In the genomic region with DNA sequence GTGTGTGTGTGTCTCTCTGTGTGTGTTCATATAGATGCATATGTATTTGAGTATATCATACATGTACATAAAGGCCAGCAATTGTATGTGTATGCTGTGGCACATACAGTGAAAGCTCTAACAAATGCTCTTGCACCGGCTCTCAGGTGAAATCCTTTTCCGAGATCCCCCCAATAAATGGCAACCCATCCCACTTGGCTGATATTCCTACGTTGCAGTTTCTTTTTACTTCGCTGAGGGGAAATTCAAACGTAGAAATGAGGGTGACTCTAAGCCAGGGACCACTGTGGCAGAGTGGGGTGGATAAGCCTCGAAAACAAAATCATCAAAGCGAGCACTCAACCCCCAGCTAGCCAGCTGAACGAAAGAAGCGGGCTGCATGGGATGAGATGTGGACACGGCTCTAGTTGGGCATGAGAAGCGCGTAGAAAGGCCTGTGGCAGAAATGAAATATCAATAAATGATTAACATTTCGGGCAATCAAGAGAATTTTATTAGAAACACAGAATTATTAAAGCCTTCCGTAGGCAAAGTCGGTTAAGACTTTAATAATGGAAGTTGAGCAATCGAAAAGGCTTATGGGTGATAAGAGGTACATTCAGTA, we compare ENCODE assay signal across 1 fruit fly cellular context.
TF ChIP-seq lines count a peak whose summit lies in the region.

No protein-coding gene starts in this region.

TF ChIP-seq in whole organism, embryonic, 481 proteins besides CTCF, POLR2A, EP300 and RAD21 (continued from another document and continues in another):
- TF ChIP-seq CG3407 (GFP tag; optimal IDR thresholded peaks at IDR 0.05; lab: Kevin White, UChicago) (peak; percentile 98), da (GFP tag; optimal IDR thresholded peaks at IDR 0.05; lab: Kevin White, UChicago) (peak; percentile 99), ERR (GFP tag; optimal IDR thresholded peaks at IDR 0.05; lab: Kevin White, UChicago) (peak; percentile 99), CG3281 (GFP tag; optimal IDR thresholded peaks at IDR 0.05; lab: Kevin White, UChicago) (peak; percentile 97), CG10959 (GFP tag; IDR thresholded peaks at IDR 0.05; lab: Robert Waterston, UW) (peak; percentile 99), grn (GFP tag; optimal IDR thresholded peaks at IDR 0.05; lab: Kevin White, UChicago) (peak; percentile 93), D19B (GFP tag; optimal IDR thresholded peaks at IDR 0.05; lab: Kevin White, UChicago) (peak; percentile 93), lilli (GFP tag; optimal IDR thresholded peaks at IDR 0.05; lab: Kevin White, UChicago) (peak; percentile 99), CG4730 (GFP tag; IDR thresholded peaks at IDR 0.05; lab: Robert Waterston, UW) (peak; percentile 100), slbo (GFP tag; IDR thresholded peaks at IDR 0.05; lab: Robert Waterston, UW) (peak; percentile 99), CG3726 (GFP tag; IDR thresholded peaks at IDR 0.05; lab: Robert Waterston, UW) (peak; percentile 99), CG9609 (GFP tag; optimal IDR thresholded peaks at IDR 0.05; lab: Kevin White, UChicago) (peak; percentile 99), CG14860 (GFP tag; IDR thresholded peaks at IDR 0.05; lab: Robert Waterston, UW; ENCODE audit: partially characterized antibody) (no peak), PHDP (tag; optimal IDR thresholded peaks at IDR 0.05; lab: Kevin White, UChicago) (peak; percentile 99), Pdp1 (GFP tag; optimal IDR thresholded peaks at IDR 0.05; lab: Kevin White, UChicago) (peak; percentile 99 to 100), lab (GFP tag; optimal IDR thresholded peaks at IDR 0.05; lab: Kevin White, UChicago) (peak; percentile 100), Elba2 (GFP tag; optimal IDR thresholded peaks at IDR 0.05; lab: Kevin White, UChicago) (peak; percentile 57), Hr3 (GFP tag; optimal IDR thresholded peaks at IDR 0.05; lab: Kevin White, UChicago) (peak; percentile 98), HmgD (GFP tag; optimal IDR thresholded peaks at IDR 0.05; lab: Kevin White, UChicago) (peak; percentile 100), C15 (GFP tag; IDR thresholded peaks at IDR 0.05; lab: Robert Waterston, UW) (peak; percentile 99), CG2199 (GFP tag; IDR thresholded peaks at IDR 0.05; lab: Robert Waterston, UW) (peak; percentile 100), Max (GFP tag; optimal IDR thresholded peaks at IDR 0.05; lab: Kevin White, UChicago) (peak; percentile 99), CG31441 (GFP tag; IDR thresholded peaks at IDR 0.05; lab: Robert Waterston, UW) (peak; percentile 89), GATAe (GFP tag; conservative IDR thresholded peaks at IDR 0.05; lab: Robert Waterston, UW) (peak; percentile 98), Doc3 (GFP tag; IDR thresholded peaks at IDR 0.05; lab: Robert Waterston, UW; ENCODE audit: partially characterized antibody) (no peak), salm (tag; optimal IDR thresholded peaks at IDR 0.05; lab: Kevin White, UChicago) (peak; percentile 99), E2f1 (GFP tag; IDR thresholded peaks at IDR 0.05; lab: Robert Waterston, UW) (peak; percentile 100), HHEX (GFP tag; optimal IDR thresholded peaks at IDR 0.05; lab: Kevin White, UChicago) (peak; percentile 100), tup (GFP tag; optimal IDR thresholded peaks at IDR 0.05; lab: Kevin White, UChicago) (peak; percentile 99), CG8281 (tag; optimal IDR thresholded peaks at IDR 0.05; lab: Kevin White, UChicago) (peak; percentile 94), CG6791 (GFP tag; IDR thresholded peaks at IDR 0.05; lab: Robert Waterston, UW; ENCODE audit: partially characterized antibody) (0 out of 3 replicates have a peak, but pooled peaks have one; percentile 27), Gsc (GFP tag; IDR thresholded peaks at IDR 0.05; lab: Robert Waterston, UW) (peak; percentile 99), Chrac-16 (GFP tag; optimal IDR thresholded peaks at IDR 0.05; lab: Kevin White, UChicago) (peak; percentile 99), ttk (GFP tag; IDR thresholded peaks at IDR 0.05; lab: Robert Waterston, UW) (peak; percentile 100), row (GFP tag; IDR thresholded peaks at IDR 0.05; lab: Robert Waterston, UW) (peak; percentile 100), CG9727 (GFP tag; optimal IDR thresholded peaks at IDR 0.05; lab: Kevin White, UChicago) (peak; percentile 93), Ets97D (GFP tag; optimal IDR thresholded peaks at IDR 0.05; lab: Kevin White, UChicago) (peak; percentile 95), CG8944 (GFP tag; optimal IDR thresholded peaks at IDR 0.05; lab: Kevin White, UChicago) (peak; percentile 100), caup (GFP tag; optimal IDR thresholded peaks at IDR 0.05; lab: Kevin White, UChicago; ENCODE audit: severe bottlenecking) (peak; percentile 99), danr (GFP tag; IDR thresholded peaks at IDR 0.05; lab: Robert Waterston, UW) (peak; percentile 99), z (GFP tag; IDR thresholded peaks at IDR 0.05; lab: Robert Waterston, UW) (peak; percentile 88), mld (GFP tag; IDR thresholded peaks at IDR 0.05; lab: Robert Waterston, UW; ENCODE audit: partially characterized antibody) (no peak), CG12744 (GFP tag; optimal IDR thresholded peaks at IDR 0.05; lab: Kevin White, UChicago) (peak; percentile 98), dan (GFP tag; IDR thresholded peaks at IDR 0.05; lab: Robert Waterston, UW) (peak; percentile 99), gsb-n (tag; optimal IDR thresholded peaks at IDR 0.05; lab: Kevin White, UChicago) (peak; percentile 99), CG12769 (tag; optimal IDR thresholded peaks at IDR 0.05; lab: Kevin White, UChicago) (peak; percentile 100), CG8290 (GFP tag; optimal IDR thresholded peaks at IDR 0.05; lab: Kevin White, UChicago) (peak; percentile 99), CG8290 (tag; optimal IDR thresholded peaks at IDR 0.05; lab: Kevin White, UChicago) (peak; percentile 94 to 100), fd64A (GFP tag; optimal IDR thresholded peaks at IDR 0.05; lab: Kevin White, UChicago) (peak; percentile 100), lbe (GFP tag; optimal IDR thresholded peaks at IDR 0.05; lab: Kevin White, UChicago) (peak; percentile 94), CG5245 (GFP tag; optimal IDR thresholded peaks at IDR 0.05; lab: Kevin White, UChicago) (peak; percentile 100), Deaf1 (tag; optimal IDR thresholded peaks at IDR 0.05; lab: Kevin White, UChicago) (peak; percentile 90), mirr (GFP tag; optimal IDR thresholded peaks at IDR 0.05; lab: Kevin White, UChicago) (peak; percentile 99), Myb (GFP tag; optimal IDR thresholded peaks at IDR 0.05; lab: Kevin White, UChicago) (peak; percentile 95), CG7745 (tag; optimal IDR thresholded peaks at IDR 0.05; lab: Kevin White, UChicago) (peak; percentile 92), hkb (optimal IDR thresholded peaks at IDR 0.05; lab: Kevin White, UChicago) (no peak), hkb (GFP tag; IDR thresholded peaks at IDR 0.05; lab: Robert Waterston, UW) (peak; percentile 100), CG9437 (GFP tag; optimal IDR thresholded peaks at IDR 0.05; lab: Kevin White, UChicago) (peak; percentile 78), CG33213 (GFP tag; optimal IDR thresholded peaks at IDR 0.05; lab: Kevin White, UChicago) (peak; percentile 100), al (GFP tag; IDR thresholded peaks at IDR 0.05; lab: Robert Waterston, UW) (peak; percentile 98), CG11456 (GFP tag; IDR thresholded peaks at IDR 0.05; lab: Robert Waterston, UW) (peak; percentile 100), Hmr (GFP tag; optimal IDR thresholded peaks at IDR 0.05; lab: Kevin White, UChicago) (peak; percentile 99), CG11247 (GFP tag; IDR thresholded peaks at IDR 0.05; lab: Robert Waterston, UW) (peak; percentile 99), exex (tag; optimal IDR thresholded peaks at IDR 0.05; lab: Kevin White, UChicago) (peak; percentile 94), CG7987 (GFP tag; optimal IDR thresholded peaks at IDR 0.05; lab: Kevin White, UChicago) (peak; percentile 99), gem (tag; optimal IDR thresholded peaks at IDR 0.05; lab: Kevin White, UChicago) (peak; percentile 99), maf-S (GFP tag; optimal IDR thresholded peaks at IDR 0.05; lab: Kevin White, UChicago) (peak; percentile 99), Dbx (GFP tag; IDR thresholded peaks at IDR 0.05; lab: Robert Waterston, UW) (peak; percentile 99), ham (GFP tag; IDR thresholded peaks at IDR 0.05; lab: Robert Waterston, UW) (peak; percentile 98), CG7963 (GFP tag; IDR thresholded peaks at IDR 0.05; lab: Robert Waterston, UW; ENCODE audit: partially characterized antibody) (no peak), CG4328 (GFP tag; optimal IDR thresholded peaks at IDR 0.05; lab: Kevin White, UChicago) (peak; percentile 89), CG5180 (GFP tag; optimal IDR thresholded peaks at IDR 0.05; lab: Kevin White, UChicago) (peak; percentile 94), unc-4 (GFP tag; IDR thresholded peaks at IDR 0.05; lab: Robert Waterston, UW; ENCODE audit: partially characterized antibody) (no peak), BtbVII (GFP tag; optimal IDR thresholded peaks at IDR 0.05; lab: Kevin White, UChicago) (peak; percentile 98), CG32767 (GFP tag; IDR thresholded peaks at IDR 0.05; lab: Robert Waterston, UW) (peak; percentile 100), CG17328 (GFP tag; IDR thresholded peaks at IDR 0.05; lab: Robert Waterston, UW) (peak; percentile 100), Gug (GFP tag; IDR thresholded peaks at IDR 0.05; lab: Robert Waterston, UW) (peak; percentile 100), CG16779 (GFP tag; IDR thresholded peaks at IDR 0.05; lab: Robert Waterston, UW) (peak; percentile 99), prd (optimal IDR thresholded peaks at IDR 0.05; lab: Kevin White, UChicago) (no peak), prd (GFP tag; IDR thresholded peaks at IDR 0.05; lab: Robert Waterston, UW) (peak; percentile 100), Sin3A (optimal IDR thresholded peaks at IDR 0.05; lab: Kevin White, UChicago) (no peak), CG6854 (GFP tag; optimal IDR thresholded peaks at IDR 0.05; lab: Kevin White, UChicago) (peak; percentile 97), cato (GFP tag; optimal IDR thresholded peaks at IDR 0.05; lab: Kevin White, UChicago; ENCODE audit: borderline replicate concordance) (peak; percentile 98), CG15269 (tag; optimal IDR thresholded peaks at IDR 0.05; lab: Kevin White, UChicago) (peak; percentile 99), bbx (GFP tag; IDR thresholded peaks at IDR 0.05; lab: Robert Waterston, UW; ENCODE audit: partially characterized antibody) (peak; percentile 62; the same call in 1 of the 2 replicates), Six4 (GFP tag; optimal IDR thresholded peaks at IDR 0.05; lab: Kevin White, UChicago) (peak; percentile 99), org-1 (GFP tag; optimal IDR thresholded peaks at IDR 0.05; lab: Kevin White, UChicago) (peak; percentile 99), CG11093 (GFP tag; IDR thresholded peaks at IDR 0.05; lab: Robert Waterston, UW) (peak; percentile 100), abd-A (tag; optimal IDR thresholded peaks at IDR 0.05; lab: Kevin White, UChicago) (peak; percentile 99), btn (GFP tag; optimal IDR thresholded peaks at IDR 0.05; lab: Kevin White, UChicago) (peak; percentile 100), tx (GFP tag; optimal IDR thresholded peaks at IDR 0.05; lab: Kevin White, UChicago) (peak; percentile 99), CG16813 (GFP tag; IDR thresholded peaks at IDR 0.05; lab: Robert Waterston, UW; ENCODE audit: partially characterized antibody) (no peak; the same call in 2 of the 3 replicates), CG8359 (GFP tag; optimal IDR thresholded peaks at IDR 0.05; lab: Kevin White, UChicago; ENCODE audit: borderline replicate concordance) (peak; percentile 94), Sry-β (GFP tag; optimal IDR thresholded peaks at IDR 0.05; lab: Kevin White, UChicago) (peak; percentile 78), dysf (GFP tag; IDR thresholded peaks at IDR 0.05; lab: Robert Waterston, UW) (peak; percentile 100), ash1 (GFP tag; optimal IDR thresholded peaks at IDR 0.05; lab: Kevin White, UChicago) (peak; percentile 98), dmrt11E (tag; optimal IDR thresholded peaks at IDR 0.05; lab: Kevin White, UChicago) (peak; percentile 93), CkIIα-i1 (GFP tag; IDR thresholded peaks at IDR 0.05; lab: Robert Waterston, UW) (peak; percentile 98), CG9215 (GFP tag; IDR thresholded peaks at IDR 0.05; lab: Robert Waterston, UW) (peak; percentile 98), cg (GFP tag; optimal IDR thresholded peaks at IDR 0.05; lab: Kevin White, UChicago) (peak; percentile 99), gsb (GFP tag; IDR thresholded peaks at IDR 0.05; lab: Robert Waterston, UW) (peak; percentile 99), cad (GFP tag; optimal IDR thresholded peaks at IDR 0.05; lab: Kevin White, UChicago) (no peak), Ada2b (GFP tag; IDR thresholded peaks at IDR 0.05; lab: Robert Waterston, UW) (peak; percentile 100), Hmx (GFP tag; optimal IDR thresholded peaks at IDR 0.05; lab: Kevin White, UChicago) (peak; percentile 95), tap (tag; optimal IDR thresholded peaks at IDR 0.05; lab: Kevin White, UChicago) (peak; percentile 99), so (GFP tag; IDR thresholded peaks at IDR 0.05; lab: Robert Waterston, UW) (peak; percentile 100), crol (GFP tag; IDR thresholded peaks at IDR 0.05; lab: Robert Waterston, UW) (peak; percentile 94), CG10366 (GFP tag; IDR thresholded peaks at IDR 0.05; lab: Robert Waterston, UW) (peak; percentile 100), CG18476 (GFP tag; optimal IDR thresholded peaks at IDR 0.05; lab: Kevin White, UChicago) (peak; percentile 98), D (optimal IDR thresholded peaks at IDR 0.05; lab: Kevin White, UChicago) (no peak), D (GFP tag; optimal IDR thresholded peaks at IDR 0.05; lab: Kevin White, UChicago) (peak; percentile 99), fd102C (GFP tag; optimal IDR thresholded peaks at IDR 0.05; lab: Kevin White, UChicago) (peak; percentile 85), sens-2 (GFP tag; IDR thresholded peaks at IDR 0.05; lab: Robert Waterston, UW) (peak; percentile 99), HLH4C (GFP tag; IDR thresholded peaks at IDR 0.05; lab: Robert Waterston, UW; ENCODE audit: partially characterized antibody) (no peak; the same call in 1 of the 3 replicates), Ptx1 (GFP tag; IDR thresholded peaks at IDR 0.05; lab: Robert Waterston, UW) (peak; percentile 100), crc (GFP tag; optimal IDR thresholded peaks at IDR 0.05; lab: Kevin White, UChicago) (peak; percentile 99), aop (GFP tag; IDR thresholded peaks at IDR 0.05; lab: Robert Waterston, UW) (peak; percentile 99), CG6683 (GFP tag; optimal IDR thresholded peaks at IDR 0.05; lab: Kevin White, UChicago) (peak; percentile 97), dpn (GFP tag; optimal IDR thresholded peaks at IDR 0.05; lab: Kevin White, UChicago) (peak; percentile 99 to 100), bab2 (GFP tag; optimal IDR thresholded peaks at IDR 0.05; lab: Kevin White, UChicago) (peak; percentile 99), CG15479 (GFP tag; optimal IDR thresholded peaks at IDR 0.05; lab: Kevin White, UChicago) (no peak), grau (tag; optimal IDR thresholded peaks at IDR 0.05; lab: Kevin White, UChicago) (peak; percentile 100)
